Fruit fly (Drosophila melanogaster): ENCODE results near the gene Tim17b1.

The Tim17b1 gene

DNA sequence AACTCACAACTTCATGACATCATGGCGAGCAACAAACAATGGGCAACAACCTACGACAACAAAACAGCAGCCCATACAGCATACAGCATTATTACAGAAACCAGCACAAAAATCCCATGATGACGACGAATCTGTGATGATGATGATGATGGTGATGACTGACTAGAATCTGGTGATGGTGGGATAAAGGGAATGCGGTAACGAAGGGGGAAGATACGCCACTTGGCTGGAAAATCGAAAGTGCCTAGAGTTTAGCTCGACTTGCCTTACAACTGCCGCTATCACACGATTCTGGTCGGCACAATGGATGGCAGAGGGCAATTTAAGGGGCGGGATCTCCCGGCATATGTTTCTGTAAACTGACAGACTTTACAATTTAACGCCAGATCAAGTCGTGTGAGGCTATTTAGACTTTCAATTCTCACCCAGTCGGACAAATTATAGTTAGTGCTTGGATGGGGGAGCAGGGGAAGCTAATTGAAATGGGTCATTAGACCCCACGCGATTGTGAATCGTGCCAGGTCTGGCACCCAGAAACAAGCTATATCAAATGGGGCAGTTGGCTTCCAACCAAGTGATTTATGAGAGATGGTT, 15.2 kb downstream of the Tim17b1 start:
- TF ChIP-seq ss (GFP tag; optimal IDR thresholded peaks at IDR 0.05) (peak in 1 of 2 experiments; percentile 54), pdm3 (GFP tag; optimal IDR thresholded peaks at IDR 0.05) (no peak), dsx (GFP tag; optimal IDR thresholded peaks at IDR 0.05; ENCODE audit: poor library complexity, severe bottlenecking) (peak; percentile 19), Sox102F (GFP tag; optimal IDR thresholded peaks at IDR 0.05) (no peak), vri (GFP tag; optimal IDR thresholded peaks at IDR 0.05) (no peak), Blimp-1 (GFP tag; optimal IDR thresholded peaks at IDR 0.05) (no peak), fd59A (GFP tag; optimal IDR thresholded peaks at IDR 0.05) (no peak), Sox14 (GFP tag; optimal IDR thresholded peaks at IDR 0.05) (no peak), svp (GFP tag) (no peak), CG16779 (tag; optimal IDR thresholded peaks at IDR 0.05) (no peak), topi (GFP tag; optimal IDR thresholded peaks at IDR 0.05) (no peak), Met (GFP tag; optimal IDR thresholded peaks at IDR 0.05) (no peak), Lpt (GFP tag; optimal IDR thresholded peaks at IDR 0.05) (no peak)

DNA sequence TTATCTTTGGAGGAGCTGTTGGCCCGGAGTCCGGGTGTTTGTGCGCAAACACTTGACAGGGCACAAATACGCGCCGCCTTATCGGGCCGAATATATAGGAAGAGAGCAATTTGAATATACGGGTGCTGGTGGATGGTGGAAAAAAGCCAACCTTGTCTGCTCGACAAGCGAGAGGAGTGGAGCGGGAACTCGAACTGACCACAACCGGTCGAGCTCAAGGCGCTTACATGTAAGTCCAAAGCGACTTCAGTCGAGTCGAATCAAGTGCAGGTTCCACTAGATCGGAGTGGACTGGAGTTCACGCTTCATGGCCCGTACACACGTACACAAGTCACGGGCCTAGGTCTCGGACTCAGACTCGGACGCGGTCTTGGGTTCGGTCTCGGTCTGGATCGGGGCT, 15.9 kb downstream of the Tim17b1 start:
- TF ChIP-seq CG11294 (GFP tag; IDR thresholded peaks at IDR 0.05), result no peak
- no peak for TF ChIP-seq CG3919 (GFP tag; optimal IDR thresholded peaks at IDR 0.05)
- peak; percentile 45 for TF ChIP-seq CG1621 (tag; optimal IDR thresholded peaks at IDR 0.05)
- TF ChIP-seq dsx (GFP tag; optimal IDR thresholded peaks at IDR 0.05; ENCODE audit: poor library complexity, severe bottlenecking), result no peak
- TF ChIP-seq Eip93F (GFP tag; optimal IDR thresholded peaks at IDR 0.05), result no peak
- no peak for TF ChIP-seq Sox15 (GFP tag; optimal IDR thresholded peaks at IDR 0.05)
- TF ChIP-seq lz (GFP tag; optimal IDR thresholded peaks at IDR 0.05), result no peak
- no peak for TF ChIP-seq CG3032 (tag; optimal IDR thresholded peaks at IDR 0.05)
- no peak for TF ChIP-seq spab (GFP tag; optimal IDR thresholded peaks at IDR 0.05)
- TF ChIP-seq eg (GFP tag; IDR thresholded peaks at IDR 0.05), result no peak
- TF ChIP-seq CG11762 (GFP tag; optimal IDR thresholded peaks at IDR 0.05; ENCODE audit: insufficient read depth), result no peak
- TF ChIP-seq acj6 (GFP tag; optimal IDR thresholded peaks at IDR 0.05), result no peak
- TF ChIP-seq dac (GFP tag; optimal IDR thresholded peaks at IDR 0.05), result no peak
- TF ChIP-seq CG6163 (GFP tag; IDR thresholded peaks at IDR 0.05), result no peak
- TF ChIP-seq Lpt (GFP tag; optimal IDR thresholded peaks at IDR 0.05), result no peak
- TF ChIP-seq CG6808 (GFP tag; optimal IDR thresholded peaks at IDR 0.05), result no peak
- no peak for TF ChIP-seq Gug (GFP tag; IDR thresholded peaks at IDR 0.05)
- TF ChIP-seq CG8632 (GFP tag; optimal IDR thresholded peaks at IDR 0.05), result peak; percentile 5
- TF ChIP-seq fkh (GFP tag; optimal IDR thresholded peaks at IDR 0.05), result no peak
- no peak for TF ChIP-seq CG10669 (GFP tag; optimal IDR thresholded peaks at IDR 0.05)
- peak; percentile 53 for TF ChIP-seq Eip78C (GFP tag)
- no peak for TF ChIP-seq Hr38 (GFP tag; optimal IDR thresholded peaks at IDR 0.05)
- no peak for TF ChIP-seq CG15336 (GFP tag; IDR thresholded peaks at IDR 0.05)
- TF ChIP-seq cyc (GFP tag; optimal IDR thresholded peaks at IDR 0.05), result no peak
- TF ChIP-seq fd59A (GFP tag; optimal IDR thresholded peaks at IDR 0.05), result no peak
- no peak for TF ChIP-seq CG8319 (GFP tag; optimal IDR thresholded peaks at IDR 0.05)
- no peak for TF ChIP-seq CG6854 (GFP tag; optimal IDR thresholded peaks at IDR 0.05)
- no peak for TF ChIP-seq Met (GFP tag; optimal IDR thresholded peaks at IDR 0.05)
- TF ChIP-seq CG16779 (tag; optimal IDR thresholded peaks at IDR 0.05), result no peak
- TF ChIP-seq achi (GFP tag; optimal IDR thresholded peaks at IDR 0.05), result no peak
- TF ChIP-seq Ets21C (GFP tag; optimal IDR thresholded peaks at IDR 0.05), result no peak
- no peak for TF ChIP-seq Sox14 (GFP tag; optimal IDR thresholded peaks at IDR 0.05)
- TF ChIP-seq CG4318 (GFP tag; optimal IDR thresholded peaks at IDR 0.05), result no peak
- TF ChIP-seq Blimp-1 (GFP tag; optimal IDR thresholded peaks at IDR 0.05), result no peak
- no peak for TF ChIP-seq CG32006 (GFP tag; optimal IDR thresholded peaks at IDR 0.05)
- TF ChIP-seq Hr4 (GFP tag; optimal IDR thresholded peaks at IDR 0.05), result no peak
- TF ChIP-seq Sox102F (GFP tag; optimal IDR thresholded peaks at IDR 0.05), result no peak
- peak in 1 of 2 experiments; percentile 11 for TF ChIP-seq salr (GFP tag; optimal IDR thresholded peaks at IDR 0.05)
- no peak for TF ChIP-seq CG6276 (GFP tag; optimal IDR thresholded peaks at IDR 0.05)
- TF ChIP-seq esn (GFP tag; optimal IDR thresholded peaks at IDR 0.05), result no peak
- TF ChIP-seq CG6792 (GFP tag; optimal IDR thresholded peaks at IDR 0.05), result no peak
- no peak for TF ChIP-seq CG31627 (GFP tag; optimal IDR thresholded peaks at IDR 0.05)
- TF ChIP-seq pdm3 (GFP tag; optimal IDR thresholded peaks at IDR 0.05), result no peak
- no peak for TF ChIP-seq fd85E (GFP tag; optimal IDR thresholded peaks at IDR 0.05)
- no peak for TF ChIP-seq Eip75B (GFP tag; optimal IDR thresholded peaks at IDR 0.05)
